Fruit fly (Drosophila melanogaster) S2 (cell line): Measurements from ENCODE around the gene Mekk1.

ENCODE experiments used
- CG8478 ChIP-seq: fragments of >200 bp; optimal IDR thresholded peaks from 2 replicates; lab custom pipeline; 2018
- CTCF ChIP-seq, 2 experiments: fragments of >200 bp; optimal IDR thresholded peaks; 2 replicates each; lab custom pipeline; 2018

- TF ChIP-seq CG8478 (lab: Kevin White, UChicago) (no peak), CTCF (optimal IDR thresholded peaks at IDR 0.05; lab: Kevin White, UChicago) (no peak)
Measured at dm6 chr3R:18703514-18703913, 39.9 kb downstream of the Mekk1 start.
